Worm (Caenorhabditis elegans) whole organism, late embryonic: ENCODE data around the gene F08D12.12.

ENCODE experiments used
- F13H6.1 ChIP-seq: sonication (generic microtip); optimal IDR thresholded peaks from 2 replicates; lab custom pipeline; 2016; ENCODE audit warnings: missing genetic modification characterization, missing compliant biosample characterization
- Y22D7AL.16 ChIP-seq: sonication (generic microtip); optimal IDR thresholded peaks from 2 replicates; lab custom pipeline; 2016; ENCODE audit warnings: missing genetic modification characterization, missing compliant biosample characterization
- ama-1 ChIP-seq: fragments of 150-350 bp; optimal IDR thresholded peaks from 2 replicates; lab custom pipeline; 2014
- ceh-24 ChIP-seq: sonication (generic microtip); optimal IDR thresholded peaks from 2 replicates; lab custom pipeline; 2016; ENCODE audit warnings: mild to moderate bottlenecking, missing genetic modification characterization, missing compliant biosample characterization
- ceh-31 ChIP-seq: sonication (generic microtip); optimal IDR thresholded peaks from 2 replicates; lab custom pipeline; 2016; ENCODE audit warnings: missing genetic modification characterization, missing compliant biosample characterization
- ceh-45 ChIP-seq: fragments of 200-800 bp; sonication (Bioruptor generic); IDR thresholded peaks from 2 replicates; pipeline ENCODE4 v1.3.6; 2022; ENCODE audit warnings: missing genetic modification reagents, missing genetic modification characterization, missing compliant biosample characterization
- ceh-6 ChIP-seq: fragments of 200-800 bp; sonication (Bioruptor generic); optimal IDR thresholded peaks from 2 replicates; lab custom pipeline; 2018; ENCODE audit warnings: mild to moderate bottlenecking, missing genetic modification characterization, missing compliant biosample characterization
- ceh-9 ChIP-seq: sonication (generic microtip); optimal IDR thresholded peaks from 2 replicates; lab custom pipeline; 2016; ENCODE audit warnings: mild to moderate bottlenecking, missing genetic modification characterization, inconsistent platforms, missing compliant biosample characterization
- dve-1 ChIP-seq: sonication (generic microtip); optimal IDR thresholded peaks from 2 replicates; lab custom pipeline; 2017; ENCODE audit warnings: antibody characterized with exemption, mild to moderate bottlenecking, missing genetic modification characterization, missing compliant biosample characterization
- elt-2 ChIP-seq: sonication (generic microtip); optimal IDR thresholded peaks from 2 replicates; lab custom pipeline; 2016; ENCODE audit warnings: missing genetic modification reagents, missing genetic modification characterization, missing compliant biosample characterization
- eyg-1 ChIP-seq: sonication (generic microtip); optimal IDR thresholded peaks from 2 replicates; lab custom pipeline; 2016; ENCODE audit warnings: missing genotype, missing genetic modification characterization, missing compliant biosample characterization
- gmeb-2 ChIP-seq: sonication (generic microtip); optimal IDR thresholded peaks from 2 replicates; lab custom pipeline; 2016; ENCODE audit warnings: missing genetic modification characterization, inconsistent platforms, missing compliant biosample characterization
- hlh-15 ChIP-seq: sonication (generic microtip); optimal IDR thresholded peaks from 2 replicates; lab custom pipeline; 2016; ENCODE audit warnings: missing genetic modification characterization, missing compliant biosample characterization
- hlh-30 ChIP-seq: sonication (generic microtip); optimal IDR thresholded peaks from 2 replicates; lab custom pipeline; 2017; ENCODE audit warnings: antibody characterized with exemption, missing genetic modification characterization, missing compliant biosample characterization; ENCODE audit not compliant: insufficient read depth
- hlh-6 ChIP-seq: sonication (generic microtip); optimal IDR thresholded peaks from 2 replicates; lab custom pipeline; 2016; ENCODE audit warnings: missing genotype, missing genetic modification characterization, missing compliant biosample characterization
- nfya-1 ChIP-seq: sonication (generic microtip); optimal IDR thresholded peaks from 2 replicates; lab custom pipeline; 2017; ENCODE audit warnings: missing genetic modification characterization, mild to moderate bottlenecking, missing compliant biosample characterization, antibody characterized with exemption, moderate library complexity
- npax-4 ChIP-seq: sonication (generic microtip); optimal IDR thresholded peaks from 2 replicates; lab custom pipeline; 2016; ENCODE audit warnings: missing genetic modification characterization, missing compliant biosample characterization
- odd-2 ChIP-seq: sonication (generic microtip); optimal IDR thresholded peaks from 2 replicates; lab custom pipeline; 2017; ENCODE audit warnings: antibody characterized with exemption, mild to moderate bottlenecking, missing genetic modification characterization, missing compliant biosample characterization
- pros-1 ChIP-seq: fragments of 150-350 bp; optimal IDR thresholded peaks from 2 replicates; lab custom pipeline; 2014; ENCODE audit warnings: missing biosample characterization, missing genetic modification reagents, missing genetic modification characterization
- sox-4 ChIP-seq: sonication (generic microtip); optimal IDR thresholded peaks from 2 replicates; lab custom pipeline; 2017; ENCODE audit warnings: mild to moderate bottlenecking, missing genetic modification characterization, inconsistent platforms, missing compliant biosample characterization
- ttx-3 ChIP-seq: sonication (generic microtip); optimal IDR thresholded peaks from 2 replicates; lab custom pipeline; 2016; ENCODE audit warnings: missing genetic modification reagents, missing genetic modification characterization, missing compliant biosample characterization
- unc-86 ChIP-seq: sonication (generic microtip); optimal IDR thresholded peaks from 2 replicates; lab custom pipeline; 2016; ENCODE audit warnings: missing genetic modification characterization, missing compliant biosample characterization
- zip-5 ChIP-seq: sonication (generic microtip); optimal IDR thresholded peaks from 2 replicates; lab custom pipeline; 2016; ENCODE audit warnings: missing genetic modification characterization, missing compliant biosample characterization

Gene F08D12.12

DNA sequence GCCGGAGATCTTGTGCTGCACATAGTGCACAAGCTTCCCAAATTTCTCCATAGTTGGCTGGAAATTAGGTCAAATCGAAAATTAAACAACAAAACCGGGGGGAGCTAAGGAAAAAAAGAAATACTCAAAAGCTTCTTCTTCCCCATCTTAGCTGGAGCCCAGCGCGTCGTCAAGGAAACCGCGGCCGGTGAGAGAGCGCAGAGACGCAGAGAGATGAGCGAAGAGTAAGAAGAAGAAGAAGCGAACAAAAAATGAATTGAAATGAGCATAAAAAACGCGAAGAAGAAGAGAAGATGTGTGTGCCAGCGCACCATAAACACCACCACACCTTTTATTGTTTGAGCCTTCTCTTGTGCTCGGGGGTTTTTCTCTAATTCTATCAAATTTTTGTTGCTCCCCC, 51.7 kb downstream of the F08D12.12 start, which contains the start of gene wdr-31:
wdr-31 (minus strand) TSS at position 101 of the 400 bp plus-strand sequence.
- TF ChIP-seq unc-86 (tag; lab: Kevin White, UChicago) (no peak), elt-2 (tag; lab: Kevin White, UChicago) (no peak), eyg-1 (tag; lab: Kevin White, UChicago) (no peak), sox-4 (tag; lab: Kevin White, UChicago) (no peak), hlh-15 (tag; lab: Kevin White, UChicago) (no peak), gmeb-2 (tag; lab: Kevin White, UChicago) (no peak), ceh-6 (no peak), ama-1 (lab: Kevin White, UChicago) (no peak), npax-4 (tag; lab: Kevin White, UChicago) (no peak), hlh-30 (no peak), Y22D7AL.16 (tag; lab: Kevin White, UChicago) (no peak), ceh-9 (no peak), ceh-45 (GFP tag; lab: Robert Waterston, UW) (no peak), F13H6.1 (tag; lab: Kevin White, UChicago) (no peak), zip-5 (tag; lab: Kevin White, UChicago) (no peak), ceh-31 (no peak), pros-1 (tag; lab: Kevin White, UChicago) (no peak), odd-2 (no peak), hlh-6 (tag; lab: Kevin White, UChicago) (no peak)

DNA sequence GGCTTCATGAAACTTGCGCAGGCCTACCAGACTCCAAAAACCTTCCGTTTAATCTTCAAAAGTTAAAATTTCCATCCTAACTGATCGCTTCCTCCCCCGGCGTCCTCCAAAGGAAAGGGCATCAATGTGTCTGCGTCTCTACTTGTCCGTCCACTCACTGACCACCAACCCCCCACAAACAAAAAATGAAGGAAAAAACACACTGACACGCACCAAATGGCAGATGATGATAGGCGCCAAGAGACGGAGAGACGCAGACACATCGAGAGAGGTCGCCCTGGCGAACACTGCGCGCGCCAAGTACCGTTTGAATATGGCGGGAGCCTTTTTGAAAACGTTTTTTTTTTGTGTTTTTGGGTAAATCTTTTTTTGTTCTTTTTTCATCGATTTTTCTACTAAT, 52.1 kb downstream of the F08D12.12 start:
- TF ChIP-seq unc-86 (tag; lab: Kevin White, UChicago) = no peak
- TF ChIP-seq nfya-1 (tag; lab: Kevin White, UChicago) = peak; percentile 49

DNA sequence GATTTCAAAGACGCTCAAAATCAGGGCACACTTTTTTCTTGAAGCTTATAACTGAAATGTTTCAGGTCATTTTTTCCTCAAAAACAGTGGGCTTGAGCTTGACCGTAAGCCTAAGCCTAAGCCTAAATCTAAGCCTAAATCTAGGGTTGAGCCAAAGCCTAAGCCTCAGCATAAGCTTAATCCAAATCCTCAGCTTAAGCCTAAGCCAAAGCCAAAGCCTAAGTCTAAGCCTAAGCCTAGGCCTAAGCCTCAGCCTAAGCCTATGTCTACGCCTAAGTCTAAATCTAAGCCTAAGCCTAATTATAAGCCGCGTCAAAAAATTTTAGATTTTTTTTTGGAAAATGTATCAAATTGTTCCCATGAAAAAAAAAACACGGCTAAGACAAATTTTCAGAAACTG, 52.6 kb downstream of the F08D12.12 start:
- TF ChIP-seq ceh-31 = no peak
- TF ChIP-seq ttx-3 (tag; lab: Kevin White, UChicago) = no peak
- TF ChIP-seq dve-1 (tag; lab: Kevin White, UChicago) = peak; percentile 82
- no peak for TF ChIP-seq ceh-24 (tag; lab: Kevin White, UChicago)
- TF ChIP-seq ceh-6 = no peak
